Worm (Caenorhabditis elegans) whole organism, L4 larva: ENCODE results near the gene H39E20.1.

Experiments used
- F49E8.2 ChIP-seq: sonication (generic microtip); optimal IDR thresholded peaks from 2 replicates; lab custom pipeline; 2016; ENCODE audit warnings: missing compliant biosample characterization, mild to moderate bottlenecking, missing genetic modification characterization, borderline replicate concordance
- ama-1 ChIP-seq: fragments of 150-350 bp; optimal IDR thresholded peaks from 2 replicates; lab custom pipeline; 2014; ENCODE audit warnings: inconsistent platforms, mixed read lengths
- attf-4 ChIP-seq: sonication (generic microtip); optimal IDR thresholded peaks from 3 replicates; lab custom pipeline; 2017; ENCODE audit warnings: missing biosample characterization, missing genetic modification characterization
- ceh-62 ChIP-seq: sonication (generic microtip); optimal IDR thresholded peaks from 2 replicates; lab custom pipeline; 2017; ENCODE audit warnings: missing biosample characterization, missing genetic modification characterization
- dpl-1 ChIP-seq: fragments of 150-350 bp; optimal IDR thresholded peaks from 2 replicates; lab custom pipeline; 2014; ENCODE audit warnings: missing biosample characterization, missing genetic modification reagents, missing genetic modification characterization
- fkh-10 ChIP-seq: fragments of 150-350 bp; optimal IDR thresholded peaks from 2 replicates; lab custom pipeline; 2014; ENCODE audit warnings: missing biosample characterization, missing genetic modification reagents, missing genetic modification characterization
- lin-15B ChIP-seq: fragments of 150-350 bp; sonication (generic microtip); optimal IDR thresholded peaks from 3 replicates; lab custom pipeline; 2014; ENCODE audit warnings: missing biosample characterization, missing genetic modification characterization
- nhr-6 ChIP-seq: fragments of 150-350 bp; optimal IDR thresholded peaks from 2 replicates; lab custom pipeline; 2014; ENCODE audit warnings: missing biosample characterization, missing genetic modification characterization
- tra-1 ChIP-seq: fragments of 200-800 bp; sonication (Bioruptor generic); IDR thresholded peaks from 2 replicates; pipeline ENCODE4 v1.3.6; 2022; ENCODE audit warnings: missing genetic modification reagents, missing genetic modification characterization, missing compliant biosample characterization
- zag-1 ChIP-seq: fragments of 150-350 bp; optimal IDR thresholded peaks from 2 replicates; lab custom pipeline; 2014; ENCODE audit warnings: missing biosample characterization, missing genetic modification characterization
- zfp-2 ChIP-seq: sonication (generic microtip); optimal IDR thresholded peaks from 2 replicates; lab custom pipeline; 2016; ENCODE audit warnings: mild to moderate bottlenecking, missing genetic modification characterization, missing compliant biosample characterization
- ztf-11 ChIP-seq: fragments of 150-350 bp; optimal IDR thresholded peaks from 2 replicates; lab custom pipeline; 2014; ENCODE audit warnings: missing biosample characterization, missing genetic modification characterization

ce11 chrX:1409224-1409623 lies 11.8 kb upstream of the H39E20.1 start:
- TF ChIP-seq ceh-62 (tag; lab: Kevin White, UChicago) (no peak), zag-1 (tag; lab: Kevin White, UChicago) (no peak), nhr-6 (tag; lab: Kevin White, UChicago) (no peak), zfp-2 (tag; lab: Kevin White, UChicago) (no peak), ama-1 (lab: Kevin White, UChicago) (no peak), F49E8.2 (tag; lab: Kevin White, UChicago) (no peak), lin-15B (tag; lab: Kevin White, UChicago) (no peak), fkh-10 (GFP tag; lab: Kevin White, UChicago) (no peak), attf-4 (tag; lab: Kevin White, UChicago) (no peak), tra-1 (GFP tag; lab: Robert Waterston, UW) (no peak), ztf-11 (no peak), dpl-1 (GFP tag; lab: Kevin White, UChicago) (no peak)
